Fruit fly (Drosophila melanogaster) whole organism, pupa: ENCODE data around the gene kdn.
A peak's percentile ranks its signal among the peaks of the same experiment; 100 is the strongest.

Experiments used
- CG10348 ChIP-seq: fragments of 200-800 bp; sonication (Bioruptor generic); IDR thresholded peaks from 2 replicates; pipeline ENCODE4 v1.3.6; 2022; ENCODE audit warnings: missing biosample characterization, missing genetic modification characterization
- CG12605 ChIP-seq: fragments of 200-800 bp; sonication (Bioruptor generic); IDR thresholded peaks from 2 replicates; pipeline ENCODE4 v1.3.6; 2022; ENCODE audit warnings: missing biosample characterization, missing genetic modification characterization
- CG13204 ChIP-seq: fragments of 200-800 bp; sonication (Bioruptor generic); optimal IDR thresholded peaks from 2 replicates; lab custom pipeline; 2018; ENCODE audit warnings: missing biosample characterization, mild to moderate bottlenecking, missing genetic modification characterization, moderate library complexity
- CG14655 ChIP-seq: fragments of 200-800 bp; sonication (Bioruptor generic); optimal IDR thresholded peaks from 3 replicates; lab custom pipeline; 2017; ENCODE audit warnings: mild to moderate bottlenecking, missing biosample characterization, missing genetic modification reagents, missing genetic modification characterization
- CG15710 ChIP-seq: fragments of 200-800 bp; sonication (Bioruptor generic); optimal IDR thresholded peaks from 2 replicates; lab custom pipeline; 2018; ENCODE audit warnings: missing biosample characterization, mild to moderate bottlenecking, missing genetic modification characterization, moderate library complexity
- CG17806 ChIP-seq: fragments of 200-800 bp; sonication (Bioruptor generic); optimal IDR thresholded peaks from 2 replicates; lab custom pipeline; 2018; ENCODE audit warnings: missing biosample characterization, mild to moderate bottlenecking, missing genetic modification characterization, moderate library complexity
- CG32121 ChIP-seq: fragments of 200-800 bp; sonication (Bioruptor generic); IDR thresholded peaks from 2 replicates; pipeline ENCODE4 v1.3.6; 2022; ENCODE audit warnings: missing biosample characterization, missing genetic modification characterization
- CG34367 ChIP-seq: fragments of 200-800 bp; sonication (Bioruptor generic); optimal IDR thresholded peaks from 2 replicates; lab custom pipeline; 2018; ENCODE audit warnings: missing biosample characterization, mild to moderate bottlenecking, missing genetic modification characterization
- CG4496 ChIP-seq: fragments of 200-800 bp; sonication (Bioruptor generic); IDR thresholded peaks from 3 replicates; pipeline ENCODE4 v1.3.6; 2022; ENCODE audit warnings: missing biosample characterization, missing genetic modification characterization
- CG8159 ChIP-seq: fragments of 200-800 bp; sonication (Bioruptor generic); optimal IDR thresholded peaks from 3 replicates; lab custom pipeline; 2018; ENCODE audit warnings: missing biosample characterization, mild to moderate bottlenecking, missing genetic modification characterization, moderate library complexity
- CG8301 ChIP-seq: fragments of 200-800 bp; sonication (Bioruptor generic); optimal IDR thresholded peaks from 2 replicates; lab custom pipeline; 2018; ENCODE audit warnings: missing biosample characterization, mild to moderate bottlenecking, missing genetic modification characterization
- CG9948 ChIP-seq: fragments of 200-800 bp; sonication (Bioruptor generic); optimal IDR thresholded peaks from 2 replicates; lab custom pipeline; 2018; ENCODE audit warnings: missing biosample characterization, mild to moderate bottlenecking, missing genetic modification characterization, moderate library complexity
- D1 ChIP-seq: fragments of 200-800 bp; sonication (Bioruptor generic); optimal IDR thresholded peaks from 2 replicates; lab custom pipeline; 2018; ENCODE audit warnings: missing biosample characterization, mild to moderate bottlenecking, missing genetic modification characterization, moderate library complexity
- EcR ChIP-seq: fragments of 200-800 bp; sonication (Bioruptor generic); optimal IDR thresholded peaks from 3 replicates; lab custom pipeline; 2019; ENCODE audit warnings: missing biosample characterization, missing genetic modification characterization, mild to moderate bottlenecking, moderate library complexity, missing genetic modification reagents
- Ets98B ChIP-seq: fragments of 200-800 bp; sonication (Bioruptor generic); IDR thresholded peaks from 2 replicates; pipeline ENCODE4 v1.3.6; 2022; ENCODE audit warnings: missing biosample characterization, missing genetic modification characterization
- Pif1A ChIP-seq: fragments of 200-800 bp; sonication (Bioruptor generic); optimal IDR thresholded peaks from 3 replicates; lab custom pipeline; 2016; ENCODE audit warnings: missing biosample characterization, missing genetic modification characterization
- Pif1B ChIP-seq: fragments of 200-800 bp; sonication (Bioruptor generic); optimal IDR thresholded peaks from 3 replicates; lab custom pipeline; 2016; ENCODE audit warnings: missing biosample characterization, missing genetic modification characterization
- Snoo ChIP-seq: fragments of 200-800 bp; sonication (Bioruptor generic); optimal IDR thresholded peaks from 3 replicates; lab custom pipeline; 2017; ENCODE audit warnings: missing biosample characterization, mild to moderate bottlenecking, missing genetic modification characterization, inconsistent platforms
- fd96Ca ChIP-seq: fragments of 200-800 bp; sonication (Bioruptor generic); IDR thresholded peaks from 3 replicates; pipeline ENCODE4 v1.3.6; 2022; ENCODE audit warnings: missing biosample characterization, missing genetic modification characterization
- gl ChIP-seq: fragments of 200-800 bp; sonication (Bioruptor generic); optimal IDR thresholded peaks from 2 replicates; lab custom pipeline; 2018; ENCODE audit warnings: missing biosample characterization, mild to moderate bottlenecking, missing genetic modification characterization
- rn ChIP-seq: fragments of 200-800 bp; sonication (Bioruptor generic); IDR thresholded peaks from 2 replicates; pipeline ENCODE4 v1.3.6; 2022; ENCODE audit warnings: missing biosample characterization, missing genetic modification characterization

kdn gene

dm6 chrX:6339970-6340548 lies 10.4 kb upstream of the kdn start:
- peak; percentile 76 for TF ChIP-seq CG34367 (tag; lab: Kevin White, UChicago)
- TF ChIP-seq Snoo (tag; lab: Kevin White, UChicago), result no peak
- peak; percentile 85 for TF ChIP-seq CG17806
- no peak for TF ChIP-seq CG10348
- TF ChIP-seq D1 (tag; lab: Kevin White, UChicago), result peak; percentile 26
- TF ChIP-seq EcR, result peak; percentile 96
- peak; percentile 87 for TF ChIP-seq CG15710 (tag; lab: Kevin White, UChicago)
- peak; percentile 83 for TF ChIP-seq Ets98B (GFP tag; lab: Robert Waterston, UW)
- TF ChIP-seq CG32121 (GFP tag; lab: Robert Waterston, UW), result peak; percentile 80
- TF ChIP-seq Pif1A (GFP tag; lab: Kevin White, UChicago), result peak; percentile 54
- peak; percentile 59; the same call in 1 of the 2 replicates for TF ChIP-seq CG12605 (GFP tag; lab: Robert Waterston, UW)
- TF ChIP-seq CG13204 (GFP tag; lab: Kevin White, UChicago), result no peak
- TF ChIP-seq CG14655 (GFP tag; lab: Kevin White, UChicago), result peak; percentile 39
- peak; percentile 38 for TF ChIP-seq Pif1B
- TF ChIP-seq CG4496 (GFP tag; lab: Robert Waterston, UW), result peak; percentile 82
- TF ChIP-seq CG8301, result peak; percentile 59
- TF ChIP-seq CG8159, result peak; percentile 45
- 0 out of 2 replicates have a peak, but pooled peaks have one; percentile 36 for TF ChIP-seq rn
- peak; percentile 66 for TF ChIP-seq gl (tag; lab: Kevin White, UChicago)
- peak; percentile 77 for TF ChIP-seq CG9948 (tag; lab: Kevin White, UChicago)
- peak; percentile 60; the same call in 2 of the 3 replicates for TF ChIP-seq fd96Ca (GFP tag; lab: Robert Waterston, UW)

- TF ChIP-seq Ets98B (GFP tag; lab: Robert Waterston, UW) (peak; percentile 47), D1 (tag; lab: Kevin White, UChicago) (peak; percentile 66), CG14655 (GFP tag; lab: Kevin White, UChicago) (peak; percentile 90), Snoo (tag; lab: Kevin White, UChicago) (peak; percentile 90), CG17806 (peak; percentile 71), fd96Ca (GFP tag; lab: Robert Waterston, UW) (peak; percentile 75), Pif1A (GFP tag; lab: Kevin White, UChicago) (peak; percentile 87), gl (tag; lab: Kevin White, UChicago) (peak; percentile 48), CG9948 (tag; lab: Kevin White, UChicago) (peak; percentile 84), CG34367 (tag; lab: Kevin White, UChicago) (peak; percentile 80), CG32121 (GFP tag; lab: Robert Waterston, UW) (peak; percentile 58), CG12605 (GFP tag; lab: Robert Waterston, UW) (peak; percentile 41; the same call in 1 of the 2 replicates), EcR (no peak), CG8159 (peak; percentile 99), CG13204 (GFP tag; lab: Kevin White, UChicago) (peak; percentile 72), rn (peak; percentile 41; the same call in 1 of the 2 replicates), CG8301 (peak; percentile 89), CG4496 (GFP tag; lab: Robert Waterston, UW) (peak; percentile 36; the same call in 1 of the 3 replicates), CG15710 (tag; lab: Kevin White, UChicago) (peak; percentile 89), Pif1B (peak; percentile 88), CG10348 (no peak)
Measured at dm6 chrX:6340593-6341068, 9.8 kb upstream of the kdn start.

dm6 chrX:6341678-6342077 lies 8.8 kb upstream of the kdn start:
- no peak for TF ChIP-seq CG34367 (tag; lab: Kevin White, UChicago)
- TF ChIP-seq EcR, result peak; percentile 1
- no peak for TF ChIP-seq Snoo (tag; lab: Kevin White, UChicago)

dm6 chrX:6343323-6343722 lies 7.1 kb upstream of the kdn start:
- no peak for TF ChIP-seq Ets98B (GFP tag; lab: Robert Waterston, UW)
- TF ChIP-seq CG14655 (GFP tag; lab: Kevin White, UChicago), result peak; percentile 45
- TF ChIP-seq CG13204 (GFP tag; lab: Kevin White, UChicago), result no peak
- TF ChIP-seq CG8301, result peak; percentile 19
- peak; percentile 45 for TF ChIP-seq CG34367 (tag; lab: Kevin White, UChicago)
- TF ChIP-seq Pif1B, result peak; percentile 24
- TF ChIP-seq CG15710 (tag; lab: Kevin White, UChicago), result peak; percentile 13
- peak; percentile 29 for TF ChIP-seq CG17806
- peak; percentile 45 for TF ChIP-seq CG9948 (tag; lab: Kevin White, UChicago)
- TF ChIP-seq CG8159, result peak; percentile 51
- TF ChIP-seq Snoo (tag; lab: Kevin White, UChicago), result peak; percentile 7
- no peak for TF ChIP-seq EcR

dm6 chrX:6343786-6344537 lies 6.5 kb upstream of the kdn start:
- TF ChIP-seq D1 (tag; lab: Kevin White, UChicago) (no peak), CG9948 (tag; lab: Kevin White, UChicago) (peak; percentile 39), CG14655 (GFP tag; lab: Kevin White, UChicago) (peak; percentile 71), fd96Ca (GFP tag; lab: Robert Waterston, UW) (peak; percentile 97), CG13204 (GFP tag; lab: Kevin White, UChicago) (peak; percentile 34), CG34367 (tag; lab: Kevin White, UChicago) (peak; percentile 40), CG12605 (GFP tag; lab: Robert Waterston, UW) (peak; percentile 91), EcR (peak; percentile 98), CG17806 (peak; percentile 63), Snoo (tag; lab: Kevin White, UChicago) (peak; percentile 72), Ets98B (GFP tag; lab: Robert Waterston, UW) (peak; percentile 98), Pif1A (GFP tag; lab: Kevin White, UChicago) (peak; percentile 87), gl (tag; lab: Kevin White, UChicago) (peak; percentile 49), CG8301 (peak; percentile 77), CG8159 (peak; percentile 57), rn (peak; percentile 77), CG10348 (peak; percentile 73), CG15710 (tag; lab: Kevin White, UChicago) (peak; percentile 40), CG4496 (GFP tag; lab: Robert Waterston, UW) (peak; percentile 98), CG32121 (GFP tag; lab: Robert Waterston, UW) (peak; percentile 97), Pif1B (peak; percentile 86)
